Fruit fly (Drosophila melanogaster): ENCODE results near the gene mor.

mor gene

DNA sequence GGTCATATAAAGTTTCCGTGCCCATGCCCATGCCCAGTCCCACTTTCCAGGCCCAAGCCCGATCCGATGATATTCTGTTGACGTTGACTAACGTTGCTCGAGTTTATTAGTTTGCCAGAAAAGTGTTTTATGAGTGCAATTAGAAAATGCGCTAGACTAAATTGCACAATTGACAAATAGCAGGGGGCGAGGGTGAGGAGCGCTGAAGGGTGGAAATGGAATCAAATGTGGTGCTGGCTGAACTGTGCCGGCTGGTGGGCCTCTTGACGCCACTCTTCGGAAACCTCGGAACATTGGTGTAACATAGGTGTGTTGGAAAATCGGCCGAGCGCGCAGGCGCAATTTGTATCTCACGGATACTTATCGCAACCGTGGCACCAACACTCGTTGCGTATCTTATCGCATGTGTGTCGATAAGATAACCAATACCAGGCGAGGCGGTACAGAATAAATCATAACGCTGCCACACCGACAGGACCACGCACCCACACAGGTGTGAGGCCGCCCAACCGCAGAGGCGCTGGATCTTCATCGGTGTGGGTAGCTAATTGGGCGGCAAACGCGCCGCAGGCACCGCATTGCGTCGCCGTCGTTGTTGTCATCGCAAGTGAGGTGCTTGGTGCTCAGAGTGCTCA, 39.1 kb upstream of the mor start (continued):
- TF ChIP-seq Fer3 (tag; optimal IDR thresholded peaks at IDR 0.05) (peak; percentile 7), shn (GFP tag; optimal IDR thresholded peaks at IDR 0.05) (no peak), CG6854 (GFP tag; optimal IDR thresholded peaks at IDR 0.05) (peak; percentile 21), dmrt11E (tag; optimal IDR thresholded peaks at IDR 0.05) (no peak), H15 (GFP tag; IDR thresholded peaks at IDR 0.05) (no peak), Sox100B (GFP tag; optimal IDR thresholded peaks at IDR 0.05) (peak; percentile 30), mirr (GFP tag; optimal IDR thresholded peaks at IDR 0.05) (peak; percentile 57), inv (GFP tag; IDR thresholded peaks at IDR 0.05; ENCODE audit: partially characterized antibody) (no peak), GATAe (GFP tag; conservative IDR thresholded peaks at IDR 0.05) (peak; percentile 100), Doc2 (GFP tag; IDR thresholded peaks at IDR 0.05) (no peak), NK7.1 (GFP tag; optimal IDR thresholded peaks at IDR 0.05) (no peak), grn (GFP tag; optimal IDR thresholded peaks at IDR 0.05) (peak; percentile 66), Hmx (GFP tag; optimal IDR thresholded peaks at IDR 0.05) (no peak), CG32767 (GFP tag; IDR thresholded peaks at IDR 0.05) (no peak), bcd (GFP tag; optimal IDR thresholded peaks at IDR 0.05) (no peak), Optix (GFP tag; IDR thresholded peaks at IDR 0.05) (no peak), Six4 (GFP tag; optimal IDR thresholded peaks at IDR 0.05) (no peak), stwl (tag; optimal IDR thresholded peaks at IDR 0.05) (no peak), Dfd (GFP tag; optimal IDR thresholded peaks at IDR 0.05) (no peak), bbx (GFP tag; IDR thresholded peaks at IDR 0.05; ENCODE audit: partially characterized antibody) (no peak), CG17328 (GFP tag; IDR thresholded peaks at IDR 0.05) (no peak), chinmo (GFP tag; IDR thresholded peaks at IDR 0.05; ENCODE audit: partially characterized antibody) (0 out of 4 replicates have a peak, but pooled peaks have one; percentile 38), CG32772 (GFP tag; IDR thresholded peaks at IDR 0.05) (no peak), ase (GFP tag; IDR thresholded peaks at IDR 0.05) (0 out of 3 replicates have a peak, but pooled peaks have one; percentile 6), Sry-δ (GFP tag; optimal IDR thresholded peaks at IDR 0.05) (no peak), insv (GFP tag; optimal IDR thresholded peaks at IDR 0.05) (no peak), scrt (GFP tag; optimal IDR thresholded peaks at IDR 0.05) (peak; percentile 11), ERR (GFP tag; optimal IDR thresholded peaks at IDR 0.05) (no peak), stc (GFP tag; IDR thresholded peaks at IDR 0.05) (no peak), so (GFP tag; IDR thresholded peaks at IDR 0.05) (no peak), bab2 (GFP tag; optimal IDR thresholded peaks at IDR 0.05) (no peak), CG4424 (GFP tag; optimal IDR thresholded peaks at IDR 0.05) (no peak), Trl (optimal IDR thresholded peaks at IDR 0.05) (no peak), Trl (GFP tag; optimal IDR thresholded peaks at IDR 0.05) (no peak), danr (GFP tag; IDR thresholded peaks at IDR 0.05) (no peak), CG4707 (GFP tag; optimal IDR thresholded peaks at IDR 0.05) (no peak), CG9932 (GFP tag; IDR thresholded peaks at IDR 0.05) (no peak), sima (GFP tag; optimal IDR thresholded peaks at IDR 0.05) (no peak), Sox102F (GFP tag; optimal IDR thresholded peaks at IDR 0.05) (no peak), CG7357 (GFP tag; IDR thresholded peaks at IDR 0.05) (no peak)

DNA sequence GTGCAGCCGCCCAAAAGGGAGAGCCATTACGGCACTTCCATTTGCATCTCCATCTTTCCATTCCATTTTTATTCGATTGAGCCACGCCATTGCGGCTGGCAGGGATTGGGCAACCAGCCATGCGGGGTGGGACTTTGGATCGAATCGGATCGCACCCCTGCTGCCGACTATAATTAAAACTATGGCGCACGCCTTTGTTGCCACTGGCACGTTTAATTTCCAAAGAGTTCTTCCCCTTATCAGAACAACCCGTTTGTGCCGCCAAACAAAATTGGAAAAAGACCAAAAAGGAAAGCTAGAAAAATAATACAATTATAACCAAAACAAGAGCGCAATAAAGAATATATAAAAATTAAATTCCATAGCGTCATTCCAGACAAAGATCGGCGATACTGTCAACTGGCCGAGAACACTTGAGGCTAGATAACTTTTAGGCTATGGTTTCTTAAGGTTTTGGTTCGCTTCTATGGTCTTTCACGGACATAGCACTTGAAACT, 37.3 kb upstream of the mor start:
- peak; percentile 23; the same call in 1 of the 2 replicates for TF ChIP-seq ttk (GFP tag; IDR thresholded peaks at IDR 0.05)
- peak; percentile 89 for TF ChIP-seq Nf-YC (tag; optimal IDR thresholded peaks at IDR 0.05)
- TF ChIP-seq D (optimal IDR thresholded peaks at IDR 0.05), result no peak
- no peak for TF ChIP-seq D (GFP tag; optimal IDR thresholded peaks at IDR 0.05)
- peak; percentile 67 for TF ChIP-seq phol (tag; optimal IDR thresholded peaks at IDR 0.05)
- peak; percentile 50 for TF ChIP-seq sug (tag; optimal IDR thresholded peaks at IDR 0.05)
- TF ChIP-seq CG34376 (GFP tag; optimal IDR thresholded peaks at IDR 0.05), result peak; percentile 45
- TF ChIP-seq chif (GFP tag; optimal IDR thresholded peaks at IDR 0.05), result no peak
- TF ChIP-seq CG2199 (GFP tag; IDR thresholded peaks at IDR 0.05), result 0 out of 3 replicates have a peak, but pooled peaks have one; percentile 53
- TF ChIP-seq E2f1 (GFP tag; IDR thresholded peaks at IDR 0.05), result no peak
- peak; percentile 68 for TF ChIP-seq exex (tag; optimal IDR thresholded peaks at IDR 0.05)
- no peak for TF ChIP-seq CG11560 (tag; IDR thresholded peaks at IDR 0.05)
- peak; percentile 25; the same call in 1 of the 2 replicates for TF ChIP-seq seq (GFP tag; IDR thresholded peaks at IDR 0.05)
- peak in 1 of 2 experiments; percentile 2 for TF ChIP-seq Pdp1 (GFP tag; optimal IDR thresholded peaks at IDR 0.05)

Measured in whole organism, embryonic.